Worm (Caenorhabditis elegans): ENCODE data around the gene fmo-5.

DNA sequence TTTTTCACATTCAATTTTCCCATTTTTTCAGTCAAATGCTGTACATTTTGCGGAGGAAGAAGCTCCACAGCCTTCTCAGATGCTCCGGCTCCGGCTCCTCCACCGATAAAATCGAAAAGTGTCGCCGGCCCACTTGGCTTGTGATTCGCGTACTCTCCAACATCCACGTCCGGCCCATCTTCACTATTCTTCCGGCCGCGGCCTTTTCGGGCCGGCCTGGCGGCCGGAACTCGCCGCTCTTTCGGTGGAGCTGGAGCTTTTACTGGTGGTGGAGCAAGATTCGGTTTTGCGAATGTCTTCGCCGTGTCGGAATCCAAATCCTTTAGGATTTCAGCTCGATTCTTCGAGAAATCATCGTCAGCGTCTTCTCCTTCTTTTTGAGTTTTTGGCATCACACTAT lies 39.1 kb upstream of the fmo-5 start:
- TF ChIP-seq unc-39 (tag; optimal IDR thresholded peaks at IDR 0.05) (no peak), spr-3 (GFP tag; optimal IDR thresholded peaks at IDR 0.05) (no peak), lin-39 (tag; optimal IDR thresholded peaks at IDR 0.05) (no peak), jun-1 (tag; optimal IDR thresholded peaks at IDR 0.05) (no peak), aly-2 (tag; optimal IDR thresholded peaks at IDR 0.05) (no peak), fkh-10 (GFP tag; optimal IDR thresholded peaks at IDR 0.05) (no peak), ceh-62 (tag; optimal IDR thresholded peaks at IDR 0.05) (no peak), skn-1 (tag; optimal IDR thresholded peaks at IDR 0.05) (no peak), madf-9 (GFP tag; conservative IDR thresholded peaks at IDR 0.05) (no peak), lim-7 (GFP tag; IDR thresholded peaks at IDR 0.05) (no peak), zfp-3 (GFP tag; conservative IDR thresholded peaks at IDR 0.05) (no peak), Y75B8A.6 (GFP tag; IDR thresholded peaks at IDR 0.05) (no peak)

All from whole organism, L4 larva.